Worm (Caenorhabditis elegans): ENCODE results near the gene K03B8.11.

DNA sequence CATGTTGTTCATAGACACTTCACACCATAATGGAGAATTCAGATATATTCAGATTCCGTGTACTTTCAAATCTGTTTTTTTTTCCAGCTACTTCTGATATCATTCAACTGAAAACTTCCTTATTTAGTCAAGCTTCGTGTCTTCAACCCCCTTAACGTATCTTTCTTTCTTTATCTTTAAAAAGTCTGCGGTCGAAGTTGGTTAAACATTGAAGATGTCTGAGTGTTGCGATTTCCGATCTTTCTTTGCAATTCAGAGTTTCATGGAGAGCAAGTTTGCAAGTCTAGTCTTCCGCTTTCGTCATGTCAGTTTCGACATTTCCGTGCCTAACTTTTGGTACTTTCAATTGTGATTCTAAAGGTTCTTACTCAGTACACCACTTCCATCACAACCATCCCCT is 44.9 kb upstream of the K03B8.11 start:
- TF ChIP-seq unc-62 (GFP tag; optimal IDR thresholded peaks at IDR 0.05) (no peak), egl-27 (tag; optimal IDR thresholded peaks at IDR 0.05) (no peak), daf-12 (tag; optimal IDR thresholded peaks at IDR 0.05) (no peak), pqm-1 (tag; optimal IDR thresholded peaks at IDR 0.05) (no peak), nhr-28 (tag; optimal IDR thresholded peaks at IDR 0.05) (no peak), ceh-16 (tag; optimal IDR thresholded peaks at IDR 0.05) (no peak), nhr-11 (tag; optimal IDR thresholded peaks at IDR 0.05) (no peak), elt-1 (tag; optimal IDR thresholded peaks at IDR 0.05) (no peak), elt-3 (tag; optimal IDR thresholded peaks at IDR 0.05) (no peak), nfya-1 (tag; optimal IDR thresholded peaks at IDR 0.05; ENCODE audit: insufficient read depth) (no peak), nhr-77 (tag; optimal IDR thresholded peaks at IDR 0.05) (no peak), R02D3.7 (tag; optimal IDR thresholded peaks at IDR 0.05) (no peak), snpc-4 (tag; optimal IDR thresholded peaks at IDR 0.05) (no peak), elt-2 (tag; optimal IDR thresholded peaks at IDR 0.05) (no peak)
